Fruit fly (Drosophila melanogaster): ENCODE results near the gene Ca-beta.
A peak's percentile ranks its signal among the peaks of the same experiment; 100 is the strongest.

The Ca-beta gene

dm6 chr2L:11106562-11106962 lies 96.8 kb downstream of the Ca-beta start, which contains the start of gene Reps (continued):
- TF ChIP-seq usp (GFP tag; optimal IDR thresholded peaks at IDR 0.05) (no peak), hb (GFP tag; IDR thresholded peaks at IDR 0.05; ENCODE audit: partially characterized antibody) (peak; percentile 68; the same call in 2 of the 3 replicates), CG14860 (GFP tag; IDR thresholded peaks at IDR 0.05; ENCODE audit: partially characterized antibody) (0 out of 3 replicates have a peak, but pooled peaks have one; percentile 43), CG2199 (GFP tag; IDR thresholded peaks at IDR 0.05) (peak; percentile 99), emc (GFP tag; optimal IDR thresholded peaks at IDR 0.05) (peak; percentile 93), sima (GFP tag; optimal IDR thresholded peaks at IDR 0.05) (peak; percentile 91), her (GFP tag; optimal IDR thresholded peaks at IDR 0.05) (peak; percentile 88), CG11093 (GFP tag; IDR thresholded peaks at IDR 0.05) (peak; percentile 99), Med (GFP tag) (peak; percentile 100), CkIIα-i1 (GFP tag; IDR thresholded peaks at IDR 0.05) (peak; percentile 93), CG5953 (GFP tag; IDR thresholded peaks at IDR 0.05) (peak; percentile 97), YL-1 (GFP tag; optimal IDR thresholded peaks at IDR 0.05) (peak; percentile 98), bigmax (GFP tag; optimal IDR thresholded peaks at IDR 0.05) (peak; percentile 62), Atf-2 (GFP tag; optimal IDR thresholded peaks at IDR 0.05) (peak; percentile 98), HLH3B (GFP tag; IDR thresholded peaks at IDR 0.05) (peak; percentile 99), tap (tag; optimal IDR thresholded peaks at IDR 0.05) (peak; percentile 97), Lhr (GFP tag; optimal IDR thresholded peaks at IDR 0.05) (peak; percentile 96), CG11398 (GFP tag; optimal IDR thresholded peaks at IDR 0.05) (peak; percentile 93), pnt (GFP tag; optimal IDR thresholded peaks at IDR 0.05) (peak; percentile 98), CG6765 (GFP tag; optimal IDR thresholded peaks at IDR 0.05) (peak; percentile 96), dati (GFP tag; IDR thresholded peaks at IDR 0.05) (peak; percentile 97), dmrt11E (tag; optimal IDR thresholded peaks at IDR 0.05) (peak; percentile 99), CG9215 (GFP tag; IDR thresholded peaks at IDR 0.05) (peak; percentile 98), D19A (tag; optimal IDR thresholded peaks at IDR 0.05) (peak; percentile 94), CG4617 (GFP tag; optimal IDR thresholded peaks at IDR 0.05; ENCODE audit: borderline replicate concordance) (peak; percentile 99), CG3281 (GFP tag; optimal IDR thresholded peaks at IDR 0.05) (peak; percentile 99), ATbp (GFP tag; optimal IDR thresholded peaks at IDR 0.05) (peak; percentile 96), CG17186 (GFP tag; optimal IDR thresholded peaks at IDR 0.05) (peak; percentile 97), tgo (GFP tag; IDR thresholded peaks at IDR 0.05) (peak; percentile 99), Tbp (GFP tag; optimal IDR thresholded peaks at IDR 0.05) (no peak), CG9876 (GFP tag; optimal IDR thresholded peaks at IDR 0.05) (peak; percentile 96), abd-A (tag; optimal IDR thresholded peaks at IDR 0.05) (no peak), Hand (GFP tag; optimal IDR thresholded peaks at IDR 0.05) (peak; percentile 88), dysf (GFP tag; IDR thresholded peaks at IDR 0.05) (peak; percentile 99), CG30431 (GFP tag; optimal IDR thresholded peaks at IDR 0.05) (peak; percentile 99), CG6813 (GFP tag; optimal IDR thresholded peaks at IDR 0.05) (peak; percentile 97), NfI (GFP tag; optimal IDR thresholded peaks at IDR 0.05) (peak; percentile 98), CG8944 (GFP tag; optimal IDR thresholded peaks at IDR 0.05) (peak; percentile 97), CG8388 (GFP tag; optimal IDR thresholded peaks at IDR 0.05) (peak; percentile 98), CG14050 (GFP tag; IDR thresholded peaks at IDR 0.05) (peak; percentile 99), Aef1 (GFP tag; IDR thresholded peaks at IDR 0.05) (peak; percentile 99), ERR (GFP tag; optimal IDR thresholded peaks at IDR 0.05) (peak; percentile 94), CG5180 (GFP tag; optimal IDR thresholded peaks at IDR 0.05) (peak; percentile 89), amos (GFP tag; IDR thresholded peaks at IDR 0.05; ENCODE audit: partially characterized antibody) (peak; percentile 66), CG10431 (GFP tag; optimal IDR thresholded peaks at IDR 0.05) (peak; percentile 94), CG8281 (tag; optimal IDR thresholded peaks at IDR 0.05) (peak; percentile 90), jing (GFP tag; optimal IDR thresholded peaks at IDR 0.05) (peak; percentile 97), crol (GFP tag; IDR thresholded peaks at IDR 0.05) (peak; percentile 82), lola (GFP tag; optimal IDR thresholded peaks at IDR 0.05) (peak in 1 of 3 experiments; percentile 99), CG4328 (GFP tag; optimal IDR thresholded peaks at IDR 0.05) (peak; percentile 95)
